Worm (Caenorhabditis elegans): ENCODE results near the gene T05A8.3.

- no peak for TF ChIP-seq unc-62 (GFP tag; optimal IDR thresholded peaks at IDR 0.05)
- TF ChIP-seq lsy-2 (tag; optimal IDR thresholded peaks at IDR 0.05), result no peak
- TF ChIP-seq elt-1 (tag; optimal IDR thresholded peaks at IDR 0.05; ENCODE audit: borderline replicate concordance, insufficient read depth), result no peak
- TF ChIP-seq nhr-76 (tag; optimal IDR thresholded peaks at IDR 0.05), result no peak
- no peak for TF ChIP-seq cnd-1 (tag; optimal IDR thresholded peaks at IDR 0.05)
Measured at ce11 chrII:2700229-2700628, 17.0 kb downstream of the T05A8.3 start, which contains the start of gene sri-61.
